In the genomic region with DNA sequence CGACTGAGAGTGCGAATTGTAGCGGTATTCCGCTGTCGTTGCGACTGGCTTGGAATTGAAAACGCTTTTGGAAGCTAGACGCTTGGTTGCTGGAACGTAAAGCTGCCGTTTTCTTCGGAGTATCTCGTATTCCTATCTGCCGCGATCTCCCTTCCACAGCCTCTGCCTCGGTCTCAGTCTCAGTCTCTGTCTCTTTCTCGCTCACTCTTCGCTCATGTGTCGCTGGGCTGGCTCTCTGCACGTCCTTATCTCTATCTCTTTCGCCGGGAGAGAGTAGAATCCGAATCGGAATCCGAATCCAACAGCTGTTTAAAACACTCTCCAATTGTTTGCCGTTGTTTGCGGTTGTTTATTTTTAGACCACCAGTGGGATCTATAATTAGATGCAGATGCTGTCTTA, we compare ENCODE assay signal across 4 fruit fly cellular contexts.
TF ChIP-seq lines count a peak whose summit lies in the region.

No protein-coding gene starts in this region.

- TF ChIP-seq CTCF in whole organism, embryonic (GFP tag; optimal IDR thresholded peaks at IDR 0.05; lab: Kevin White, UChicago), result no peak

TF ChIP-seq in whole organism, adult, 20 proteins besides CTCF, POLR2A, EP300 and RAD21:
- TF ChIP-seq pad (GFP tag; optimal IDR thresholded peaks at IDR 0.05; lab: Kevin White, UChicago) (peak; percentile 11), CG12768 (GFP tag; optimal IDR thresholded peaks at IDR 0.05; lab: Kevin White, UChicago) (no peak)

TF ChIP-seq in whole organism, embryonic, 481 proteins besides CTCF, POLR2A, EP300 and RAD21:
- TF ChIP-seq Deaf1 (tag; optimal IDR thresholded peaks at IDR 0.05; lab: Kevin White, UChicago) (peak; percentile 27), sug (tag; optimal IDR thresholded peaks at IDR 0.05; lab: Kevin White, UChicago) (peak; percentile 36), Trl (optimal IDR thresholded peaks at IDR 0.05; lab: Kevin White, UChicago) (peak; percentile 0 to 57), Trl (GFP tag; optimal IDR thresholded peaks at IDR 0.05; lab: Kevin White, UChicago) (no peak), Doc2 (GFP tag; IDR thresholded peaks at IDR 0.05; lab: Robert Waterston, UW) (no peak), CG17612 (GFP tag; IDR thresholded peaks at IDR 0.05; lab: Robert Waterston, UW) (no peak), crp (GFP tag; optimal IDR thresholded peaks at IDR 0.05; lab: Kevin White, UChicago) (peak in 1 of 2 experiments; percentile 13), Med (GFP tag; lab: Kevin White, UChicago) (peak; percentile 67), CG1832 (GFP tag; optimal IDR thresholded peaks at IDR 0.05; lab: Kevin White, UChicago) (peak; percentile 82), tll (GFP tag; optimal IDR thresholded peaks at IDR 0.05; lab: Kevin White, UChicago) (peak in 1 of 2 experiments; percentile 89), CG10321 (GFP tag; IDR thresholded peaks at IDR 0.05; lab: Robert Waterston, UW) (peak; percentile 79)

TF ChIP-seq in whole organism, pupa, 21 proteins besides CTCF, POLR2A, EP300 and RAD21:
- no peak for TF ChIP-seq CG8159 (tag; optimal IDR thresholded peaks at IDR 0.05; lab: Kevin White, UChicago)
- no peak for TF ChIP-seq rn (GFP tag; IDR thresholded peaks at IDR 0.05; lab: Robert Waterston, UW)
- TF ChIP-seq fd96Ca (GFP tag; IDR thresholded peaks at IDR 0.05; lab: Robert Waterston, UW), result 0 out of 3 replicates have a peak, but pooled peaks have one; percentile 25
- TF ChIP-seq D1 (tag; optimal IDR thresholded peaks at IDR 0.05; lab: Kevin White, UChicago), result no peak
- no peak for TF ChIP-seq CG17806 (tag; optimal IDR thresholded peaks at IDR 0.05; lab: Kevin White, UChicago)

TF ChIP-seq in whole organism, wandering third instar larva, 38 proteins besides CTCF, POLR2A, EP300 and RAD21:
- TF ChIP-seq dl (GFP tag; optimal IDR thresholded peaks at IDR 0.05; lab: Kevin White, UChicago; ENCODE audit: insufficient read depth in 1 of 2, partially characterized antibody in 2 of 2) (peak in 1 of 2 experiments; percentile 30), Dif (GFP tag; optimal IDR thresholded peaks at IDR 0.05; lab: Kevin White, UChicago; ENCODE audit: partially characterized antibody) (peak; percentile 17), HLH106 (tag; optimal IDR thresholded peaks at IDR 0.05; lab: Kevin White, UChicago) (no peak), h (GFP tag; optimal IDR thresholded peaks at IDR 0.05; lab: Kevin White, UChicago) (no peak), N (GFP tag; optimal IDR thresholded peaks at IDR 0.05; lab: Kevin White, UChicago) (no peak), dmrt93B (GFP tag; optimal IDR thresholded peaks at IDR 0.05; lab: Kevin White, UChicago) (no peak)
